Worm (Caenorhabditis elegans): ENCODE measurements around the gene fbxa-133.

DNA sequence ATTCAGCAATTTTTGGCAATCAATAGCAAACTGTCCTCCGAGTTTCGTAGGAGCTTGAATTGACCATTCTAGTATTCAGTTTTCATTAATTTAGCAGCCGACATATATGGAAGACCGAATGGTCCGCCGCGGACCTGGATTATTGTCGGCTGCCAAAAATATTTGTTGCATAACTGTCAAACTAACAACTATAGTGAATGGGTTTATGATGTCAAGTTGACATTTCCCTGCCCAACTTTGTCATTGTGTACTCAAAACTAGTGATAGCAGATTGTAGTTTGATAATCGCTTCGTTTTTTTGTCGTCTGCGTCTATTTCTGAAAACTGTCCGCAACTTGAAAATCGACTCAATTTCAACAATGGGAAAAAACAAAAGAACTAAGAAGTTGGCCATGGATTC is 35.2 kb upstream of the fbxa-133 start, which contains the start of gene fbxa-176:
- TF ChIP-seq tbx-37 (GFP tag; conservative IDR thresholded peaks at IDR 0.05) (no peak), ama-1 (optimal IDR thresholded peaks at IDR 0.05) (no peak), ets-7 (tag; optimal IDR thresholded peaks at IDR 0.05) (no peak), hmbx-1 (tag; optimal IDR thresholded peaks at IDR 0.05) (no peak), tbx-11 (GFP tag; IDR thresholded peaks at IDR 0.05) (no peak), flt-1 (GFP tag; IDR thresholded peaks at IDR 0.05) (no peak), ceh-13 (GFP tag; optimal IDR thresholded peaks at IDR 0.05) (no peak), B0310.2 (tag; optimal IDR thresholded peaks at IDR 0.05) (no peak), scrt-1 (GFP tag; IDR thresholded peaks at IDR 0.05) (no peak), hnd-1 (tag; optimal IDR thresholded peaks at IDR 0.05) (no peak), pes-1 (GFP tag; IDR thresholded peaks at IDR 0.05) (no peak), aly-1 (tag; optimal IDR thresholded peaks at IDR 0.05) (no peak), ceh-36 (tag; optimal IDR thresholded peaks at IDR 0.05) (no peak), sea-1 (GFP tag; conservative IDR thresholded peaks at IDR 0.05) (no peak)
